Fruit fly (Drosophila melanogaster) whole organism, adult: ENCODE results near the gene LManV.

Experiments
- CG11617 ChIP-seq: fragments of 200-800 bp; sonication (Bioruptor generic); optimal IDR thresholded peaks from 2 replicates; lab custom pipeline; 2017; ENCODE audit warnings: mild to moderate bottlenecking, missing biosample characterization, missing genetic modification reagents, missing genetic modification characterization
- CG12768 ChIP-seq: fragments of 200-800 bp; sonication (Bioruptor generic); optimal IDR thresholded peaks from 2 replicates; lab custom pipeline; 2017; ENCODE audit warnings: missing biosample characterization, missing genetic modification characterization, mild to moderate bottlenecking, moderate library complexity, missing genetic modification reagents
- CG14711 ChIP-seq: fragments of 200-800 bp; sonication (Bioruptor generic); optimal IDR thresholded peaks from 2 replicates; lab custom pipeline; 2018; ENCODE audit warnings: missing biosample characterization, mild to moderate bottlenecking, missing genetic modification characterization, moderate library complexity
- CG33017 ChIP-seq: fragments of 200-800 bp; sonication (Bioruptor generic); optimal IDR thresholded peaks from 2 replicates; lab custom pipeline; 2018; ENCODE audit warnings: missing biosample characterization, mild to moderate bottlenecking, missing genetic modification characterization, moderate library complexity
- CG7045 ChIP-seq: fragments of 200-800 bp; sonication (Bioruptor generic); optimal IDR thresholded peaks from 2 replicates; lab custom pipeline; 2017; ENCODE audit warnings: missing biosample characterization, mild to moderate bottlenecking, missing genetic modification characterization
- Hr96 ChIP-seq: fragments of 200-800 bp; sonication (Bioruptor generic); optimal IDR thresholded peaks from 2 replicates; lab custom pipeline; 2016; ENCODE audit warnings: missing biosample characterization, missing genetic modification characterization
- Mnt ChIP-seq: fragments of 200-800 bp; sonication (Bioruptor generic); optimal IDR thresholded peaks from 2 replicates; lab custom pipeline; 2016; ENCODE audit warnings: missing biosample characterization, mild to moderate bottlenecking, missing genetic modification characterization
- bab1 ChIP-seq: fragments of 200-800 bp; sonication (Bioruptor generic); optimal IDR thresholded peaks from 3 replicates; lab custom pipeline; 2019; ENCODE audit warnings: missing biosample characterization, mild to moderate bottlenecking, missing genetic modification characterization, moderate library complexity
- cic ChIP-seq: fragments of 200-800 bp; sonication (Bioruptor generic); optimal IDR thresholded peaks from 2 replicates; lab custom pipeline; 2017; ENCODE audit warnings: missing biosample characterization, mild to moderate bottlenecking, missing genetic modification characterization, moderate library complexity
- cnc ChIP-seq, 2 experiments: fragments of >200 bp; optimal IDR thresholded peaks; 2 replicates each; lab custom pipeline; 2017
- kay ChIP-seq: fragments of 200-800 bp; sonication (Bioruptor generic); peaks from one replicate; lab custom pipeline; 2016; ENCODE audit warnings: missing biosample characterization, missing genetic modification characterization, borderline replicate concordance
- ovo ChIP-seq: fragments of 200-800 bp; sonication (Bioruptor generic); optimal IDR thresholded peaks from 2 replicates; lab custom pipeline; 2016; ENCODE audit warnings: missing biosample characterization, missing genetic modification characterization
- toe ChIP-seq: fragments of 200-800 bp; sonication (Bioruptor generic); optimal IDR thresholded peaks from 2 replicates; lab custom pipeline; 2016; ENCODE audit warnings: missing biosample characterization, missing genetic modification characterization

- TF ChIP-seq CG7045: no peak
- TF ChIP-seq kay: no peak
- no peak for TF ChIP-seq ovo
- no peak for TF ChIP-seq cnc (optimal IDR thresholded peaks at IDR 0.05; lab: Kevin White, UChicago)
- TF ChIP-seq cic (GFP tag; lab: Kevin White, UChicago): no peak
- no peak for TF ChIP-seq bab1 (GFP tag; lab: Kevin White, UChicago)
- TF ChIP-seq CG12768 (GFP tag; lab: Kevin White, UChicago): no peak
- no peak for TF ChIP-seq Hr96 (GFP tag; lab: Kevin White, UChicago)
- no peak for TF ChIP-seq Mnt
- TF ChIP-seq CG14711 (tag; lab: Kevin White, UChicago): no peak
- TF ChIP-seq CG33017 (tag; lab: Kevin White, UChicago): no peak
- TF ChIP-seq toe: no peak
- TF ChIP-seq CG11617: no peak
Observed at dm6 chr2L:8782400-8782799, 6.3 kb upstream of the LManV start, which contains the start of gene CG42710.
